Fruit fly (Drosophila melanogaster) whole organism, larva: ENCODE data around the gene CG4615.

Experiments
- noc ChIP-seq: fragments of 200-800 bp; sonication (Bioruptor generic); optimal IDR thresholded peaks from 3 replicates; lab custom pipeline; 2019; ENCODE audit warnings: missing biosample characterization, mild to moderate bottlenecking, missing genetic modification characterization, moderate library complexity

CG4615 gene

DNA sequence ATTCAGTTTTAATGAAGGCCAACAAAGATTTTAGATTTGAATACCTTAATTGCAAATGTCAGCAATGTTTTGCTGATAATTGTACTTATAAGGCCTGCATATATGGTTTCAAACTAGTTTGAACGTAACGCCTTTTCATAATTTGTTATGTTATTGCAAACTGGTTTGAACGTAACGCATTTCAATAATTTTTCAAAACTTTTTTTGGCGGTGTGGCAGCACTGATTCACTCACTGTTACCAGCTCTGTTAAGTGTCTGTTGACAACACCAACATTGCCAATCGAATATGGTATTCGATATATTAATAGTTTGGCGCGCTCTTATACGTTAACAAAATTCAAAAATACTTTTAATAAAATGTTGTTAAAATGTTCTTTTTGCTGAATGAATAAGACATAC lies 35.5 kb downstream of the CG4615 start:
- no peak for TF ChIP-seq noc (tag; lab: Kevin White, UChicago)

DNA sequence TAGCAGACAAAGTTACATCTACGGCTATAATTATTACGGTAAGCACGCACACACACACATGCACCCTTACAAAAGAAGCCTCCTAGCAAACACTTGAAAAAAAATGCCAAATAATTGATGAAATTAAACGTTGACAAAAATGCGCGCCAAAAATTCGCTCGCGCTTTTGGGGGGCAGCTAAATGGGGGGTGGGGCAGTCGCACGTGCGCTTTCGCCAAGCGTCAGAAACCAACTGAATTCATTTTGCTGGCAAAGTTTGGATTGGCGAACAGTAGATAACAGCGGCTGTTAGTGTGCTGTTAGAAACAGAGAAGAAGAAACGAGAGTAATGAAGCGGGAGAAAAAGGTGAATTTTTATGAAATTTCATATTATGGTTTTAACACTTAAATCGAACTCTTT lies 36.3 kb downstream of the CG4615 start, which contains the start of gene CG12541:
TSS of gene CG12541 (minus strand) at position 218 of the 400 bp plus-strand sequence.
- no peak for TF ChIP-seq noc (tag; lab: Kevin White, UChicago)

DNA sequence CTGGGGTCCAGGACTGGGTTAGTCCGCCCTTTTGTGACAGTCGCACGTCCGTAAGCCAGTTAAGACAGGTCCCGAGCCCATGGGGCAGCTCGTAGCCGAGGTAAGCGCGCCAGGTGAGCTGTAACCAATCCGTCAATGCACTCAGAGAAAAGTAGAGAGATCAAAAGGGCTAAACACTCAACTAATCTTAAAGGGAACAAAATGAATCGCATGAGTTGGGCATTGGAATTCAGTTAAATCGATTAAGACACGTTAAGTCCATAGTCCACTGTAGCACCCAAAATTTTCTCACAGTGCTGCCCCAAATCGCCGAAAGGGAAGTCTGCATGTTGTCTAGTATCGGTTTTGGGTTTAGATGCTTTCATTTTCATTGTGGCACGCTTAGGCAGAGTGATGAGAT lies 38.5 kb downstream of the CG4615 start:
- no peak for TF ChIP-seq noc (tag; lab: Kevin White, UChicago)

- TF ChIP-seq noc (tag; lab: Kevin White, UChicago): no peak
Measured at dm6 chrX:7058973-7059372, 43.1 kb downstream of the CG4615 start.

DNA sequence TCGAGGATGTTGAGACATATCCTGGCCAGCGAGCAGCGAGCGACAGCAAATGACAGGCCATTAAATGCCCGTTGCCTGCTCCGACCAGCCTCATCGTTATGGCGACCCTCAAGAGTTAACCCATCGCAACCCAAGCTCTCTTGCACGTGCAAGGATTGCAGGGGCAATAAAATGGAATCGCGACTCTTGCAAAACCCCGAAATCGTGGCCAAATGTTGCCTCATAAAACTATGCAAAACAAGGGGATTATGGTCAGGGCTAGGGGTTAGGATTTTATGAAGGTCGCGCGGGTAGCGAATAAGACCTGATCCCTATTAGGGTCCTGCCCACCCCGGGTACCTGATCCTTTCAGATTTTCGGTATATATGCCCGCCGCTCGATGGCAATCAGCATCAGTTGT lies 53.0 kb downstream of the CG4615 start, which contains the start of gene nullo:
TSS of gene nullo (plus strand) at position 390 of the 400 bp plus-strand sequence.
- TF ChIP-seq noc (tag; lab: Kevin White, UChicago): no peak
